Worm (Caenorhabditis elegans) whole organism, L3 larva: Measurements from ENCODE around the gene C04F5.8.

Experiments used
- ZK546.5 ChIP-seq: sonication (generic microtip); optimal IDR thresholded peaks from 2 replicates; lab custom pipeline; 2017; ENCODE audit warnings: missing biosample characterization, missing genetic modification characterization
- aly-2 ChIP-seq: fragments of 150-350 bp; optimal IDR thresholded peaks from 2 replicates; lab custom pipeline; 2014; ENCODE audit warnings: missing biosample characterization, missing genetic modification characterization
- daf-12 ChIP-seq: fragments of 150-350 bp; optimal IDR thresholded peaks from 2 replicates; lab custom pipeline; 2014; ENCODE audit warnings: missing biosample characterization, missing genetic modification reagents, missing genetic modification characterization
- fos-1 ChIP-seq: fragments of 150-350 bp; optimal IDR thresholded peaks from 2 replicates; lab custom pipeline; 2014; ENCODE audit warnings: missing biosample characterization, missing genetic modification characterization
- lsy-12 ChIP-seq: sonication (generic microtip); optimal IDR thresholded peaks from 2 replicates; lab custom pipeline; 2016; ENCODE audit warnings: mild to moderate bottlenecking, missing genetic modification characterization, missing compliant biosample characterization
- nfya-1 ChIP-seq: sonication (generic microtip); optimal IDR thresholded peaks from 2 replicates; lab custom pipeline; 2017; ENCODE audit warnings: missing genetic modification characterization, mild to moderate bottlenecking, missing compliant biosample characterization, antibody characterized with exemption, moderate library complexity; ENCODE audit not compliant: insufficient read depth
- nhr-12 ChIP-seq: fragments of 150-350 bp; optimal IDR thresholded peaks from 2 replicates; lab custom pipeline; 2014; ENCODE audit warnings: missing biosample characterization, missing genetic modification characterization
- nhr-77 ChIP-seq: fragments of 150-350 bp; optimal IDR thresholded peaks from 2 replicates; lab custom pipeline; 2014; ENCODE audit warnings: missing biosample characterization, missing genetic modification characterization
- pqm-1 ChIP-seq: fragments of 150-350 bp; optimal IDR thresholded peaks from 2 replicates; lab custom pipeline; 2017; ENCODE audit warnings: missing biosample characterization, missing genetic modification characterization, inconsistent platforms

DNA sequence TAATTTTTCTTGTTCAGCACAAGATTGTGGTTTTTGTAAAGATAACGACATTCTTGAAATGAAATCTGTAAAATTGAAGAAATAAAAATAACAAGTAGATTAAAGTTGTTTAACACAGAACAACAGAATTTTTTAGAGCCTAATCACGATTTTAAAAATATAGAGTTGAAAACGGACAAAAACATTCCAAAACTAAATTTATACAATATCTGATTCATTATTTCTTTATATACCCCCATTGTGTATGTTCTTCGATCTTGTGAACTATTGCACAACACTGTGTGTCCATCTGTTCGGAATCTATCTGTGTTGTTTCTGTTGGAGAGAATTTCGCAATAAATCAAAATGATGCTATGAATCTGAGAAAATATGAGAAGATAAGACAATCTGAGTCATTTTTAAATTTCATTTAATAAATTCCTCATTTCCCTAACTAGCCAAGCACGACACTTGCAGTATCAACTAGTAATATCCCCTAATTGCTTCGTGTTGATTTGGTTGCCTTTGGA is 28.5 kb downstream of the C04F5.8 start, which contains the start of gene Y58A7A.4:
- TF ChIP-seq daf-12 (tag; lab: Kevin White, UChicago): no peak
- no peak for TF ChIP-seq ZK546.5 (tag; lab: Kevin White, UChicago)
- no peak for TF ChIP-seq nhr-77 (tag; lab: Kevin White, UChicago)
- no peak for TF ChIP-seq pqm-1
- no peak for TF ChIP-seq fos-1 (tag; lab: Kevin White, UChicago)
- no peak for TF ChIP-seq nhr-12
- no peak for TF ChIP-seq lsy-12 (tag; lab: Kevin White, UChicago)
- no peak for TF ChIP-seq aly-2 (tag; lab: Kevin White, UChicago)
- TF ChIP-seq nfya-1 (tag; lab: Kevin White, UChicago): no peak
